Fruit fly (Drosophila melanogaster): ENCODE results near the gene Nipsnap.

The Nipsnap gene

dm6 chrX:16104738-16105426, 31.5 kb upstream of the Nipsnap start, which contains the start of the genes CG42353 and CG42354 (continued):
- TF ChIP-seq croc (GFP tag; conservative IDR thresholded peaks at IDR 0.05) (peak; percentile 96), exex (tag; optimal IDR thresholded peaks at IDR 0.05) (peak; percentile 76), CG34224 (GFP tag; IDR thresholded peaks at IDR 0.05; ENCODE audit: partially characterized antibody) (no peak), CG10565 (GFP tag; optimal IDR thresholded peaks at IDR 0.05) (peak; percentile 71), amos (GFP tag; IDR thresholded peaks at IDR 0.05; ENCODE audit: partially characterized antibody) (peak; percentile 48; the same call in 1 of the 2 replicates), Fer1 (GFP tag; optimal IDR thresholded peaks at IDR 0.05) (peak; percentile 96), psq (GFP tag; optimal IDR thresholded peaks at IDR 0.05) (peak; percentile 81), Chrac-16 (GFP tag; optimal IDR thresholded peaks at IDR 0.05) (peak; percentile 96), CG15011 (GFP tag; optimal IDR thresholded peaks at IDR 0.05) (peak; percentile 89), CG10147 (GFP tag; optimal IDR thresholded peaks at IDR 0.05) (peak; percentile 97), GATAe (GFP tag; conservative IDR thresholded peaks at IDR 0.05) (peak; percentile 79), ase (GFP tag; IDR thresholded peaks at IDR 0.05) (peak; percentile 88), CG11456 (GFP tag; IDR thresholded peaks at IDR 0.05) (peak; percentile 89), H15 (GFP tag; IDR thresholded peaks at IDR 0.05) (peak; percentile 92)

- TF ChIP-seq insv (GFP tag; optimal IDR thresholded peaks at IDR 0.05): peak in 1 of 2 experiments; percentile 88
- no peak for TF ChIP-seq Nf-YA (GFP tag; IDR thresholded peaks at IDR 0.05)
- peak; percentile 56 for TF ChIP-seq kah (GFP tag; optimal IDR thresholded peaks at IDR 0.05)
- TF ChIP-seq crol (GFP tag; IDR thresholded peaks at IDR 0.05): peak; percentile 56
- no peak for TF ChIP-seq pnt (GFP tag; optimal IDR thresholded peaks at IDR 0.05)
- no peak for TF ChIP-seq odd (GFP tag; optimal IDR thresholded peaks at IDR 0.05)
- TF ChIP-seq CG4360 (GFP tag; IDR thresholded peaks at IDR 0.05): peak; percentile 87
- TF ChIP-seq CG2199 (GFP tag; IDR thresholded peaks at IDR 0.05): peak; percentile 43; the same call in 1 of the 3 replicates
- TF ChIP-seq cg (GFP tag; optimal IDR thresholded peaks at IDR 0.05): peak; percentile 83
- TF ChIP-seq peb (GFP tag; IDR thresholded peaks at IDR 0.05): no peak
- TF ChIP-seq CG3281 (GFP tag; optimal IDR thresholded peaks at IDR 0.05): no peak
- no peak for TF ChIP-seq CG11247 (GFP tag; IDR thresholded peaks at IDR 0.05)
- TF ChIP-seq lola (GFP tag; optimal IDR thresholded peaks at IDR 0.05): peak in 1 of 3 experiments; percentile 19
- peak in 1 of 3 experiments; percentile 72 for TF ChIP-seq Stat92E (GFP tag; optimal IDR thresholded peaks at IDR 0.05)
These were observed 30.8 kb upstream of the Nipsnap start for dm6 chrX:16104056-16104737.

- TF ChIP-seq zfh1 (GFP tag; IDR thresholded peaks at IDR 0.05) (peak; percentile 55), so (GFP tag; IDR thresholded peaks at IDR 0.05) (peak; percentile 52; the same call in 1 of the 3 replicates), Xrp1 (GFP tag; IDR thresholded peaks at IDR 0.05) (peak; percentile 78), prd (optimal IDR thresholded peaks at IDR 0.05) (no peak), prd (GFP tag; IDR thresholded peaks at IDR 0.05) (peak; percentile 74), Poxn (GFP tag; IDR thresholded peaks at IDR 0.05) (no peak), CG1602 (GFP tag; optimal IDR thresholded peaks at IDR 0.05) (peak; percentile 33), CG3726 (GFP tag; IDR thresholded peaks at IDR 0.05) (0 out of 3 replicates have a peak, but pooled peaks have one; percentile 39), CG8290 (GFP tag; optimal IDR thresholded peaks at IDR 0.05) (peak; percentile 14), CG8290 (tag; optimal IDR thresholded peaks at IDR 0.05) (no peak), maf-S (GFP tag; optimal IDR thresholded peaks at IDR 0.05) (no peak), gem (tag; optimal IDR thresholded peaks at IDR 0.05) (peak; percentile 59), Ssrp (tag; optimal IDR thresholded peaks at IDR 0.05) (peak; percentile 28), CG11085 (GFP tag; IDR thresholded peaks at IDR 0.05) (0 out of 2 replicates have a peak, but pooled peaks have one; percentile 22), CG14667 (GFP tag; IDR thresholded peaks at IDR 0.05) (peak; percentile 47; the same call in 1 of the 2 replicates), mam (GFP tag; optimal IDR thresholded peaks at IDR 0.05) (peak; percentile 52), CG10979 (tag; optimal IDR thresholded peaks at IDR 0.05) (peak; percentile 20), CG18764 (GFP tag; optimal IDR thresholded peaks at IDR 0.05) (peak; percentile 5), CG31224 (GFP tag; IDR thresholded peaks at IDR 0.05) (peak; percentile 24; the same call in 1 of the 2 replicates), CG32772 (GFP tag; IDR thresholded peaks at IDR 0.05) (peak; percentile 35)
These were observed 30.1 kb upstream of the Nipsnap start for dm6 chrX:16103482-16103881.

Data from whole organism, embryonic.